Worm (Caenorhabditis elegans) whole organism, young adult: ENCODE results near the gene Y12A6A.1.

ENCODE experiments used
- ceh-58 ChIP-seq: fragments of 200-800 bp; sonication (Bioruptor generic); IDR thresholded peaks from 2 replicates; pipeline ENCODE4 v1.3.6; 2022; ENCODE audit warnings: missing genetic modification characterization, missing compliant biosample characterization
- madf-6 ChIP-seq: fragments of 200-800 bp; sonication (Bioruptor generic); IDR thresholded peaks from 2 replicates; pipeline ENCODE4 v1.3.6; 2022; ENCODE audit warnings: missing genetic modification reagents, missing genetic modification characterization, missing compliant biosample characterization
- rec-8 ChIP-seq, 2 experiments: sonication (generic microtip); optimal IDR thresholded peaks; 2 replicates each; lab custom pipeline; 2016; ENCODE audit warnings: mild to moderate bottlenecking in 2 of 2, missing genetic modification characterization in 2 of 2, missing genetic modification reagents in 2 of 2, missing genotype in 2 of 2, missing biosample characterization in 1 of 2, missing compliant biosample characterization in 1 of 2, moderate library complexity in 1 of 2
- repo-1 ChIP-seq: sonication (generic microtip); optimal IDR thresholded peaks from 2 replicates; lab custom pipeline; 2017; ENCODE audit warnings: mild to moderate bottlenecking, missing genetic modification characterization, missing compliant biosample characterization

ce11 chrX:13632245-13632644 is 10.7 kb upstream of the Y12A6A.1 start:
- TF ChIP-seq madf-6 (GFP tag; lab: Robert Waterston, UW) (no peak), repo-1 (tag; lab: Kevin White, UChicago) (no peak), ceh-58 (no peak), rec-8 (tag; optimal IDR thresholded peaks at IDR 0.05; lab: Kevin White, UChicago) (no peak)
